Fruit fly (Drosophila melanogaster): ENCODE results near the gene CG33272.

- TF ChIP-seq dl (GFP tag; optimal IDR thresholded peaks at IDR 0.05; ENCODE audit: insufficient read depth in 1 of 2, partially characterized antibody in 2 of 2): no peak
- TF ChIP-seq OdsH (GFP tag; optimal IDR thresholded peaks at IDR 0.05): no peak
- no peak for TF ChIP-seq Hnf4 (GFP tag; optimal IDR thresholded peaks at IDR 0.05)
- TF ChIP-seq Hr83 (GFP tag; optimal IDR thresholded peaks at IDR 0.05; ENCODE audit: poor library complexity, severe bottlenecking): no peak
- no peak for TF ChIP-seq fru (GFP tag; optimal IDR thresholded peaks at IDR 0.05)
- TF ChIP-seq lola (GFP tag; optimal IDR thresholded peaks at IDR 0.05): no peak
These were observed 25.9 kb downstream of the CG33272 start for dm6 chr3L:11484483-11484882.

Data from whole organism, wandering third instar larva.